Worm (Caenorhabditis elegans): Measurements from ENCODE around the gene spas-1.

DNA sequence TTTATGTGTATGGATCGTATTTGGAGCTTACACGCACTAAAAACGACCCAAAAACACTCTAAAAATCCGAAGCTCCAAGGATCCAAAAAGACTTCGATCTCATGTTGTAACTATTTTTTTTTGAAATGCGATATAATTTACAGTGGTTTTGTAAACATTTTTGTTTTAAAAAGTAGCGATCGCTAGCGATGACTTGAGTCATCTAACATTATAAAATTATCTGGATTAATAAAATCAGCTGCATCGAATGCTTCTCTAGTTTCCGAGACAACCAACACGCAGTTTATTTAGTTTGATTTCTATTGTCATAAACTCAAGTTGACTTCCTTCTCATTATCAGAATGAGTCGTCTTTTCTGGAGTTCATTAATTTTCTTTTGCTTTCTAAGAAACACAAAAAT, 43.5 kb upstream of the spas-1 start, which contains the start of gene F21C10.1:
- TF ChIP-seq snpc-4 (tag; optimal IDR thresholded peaks at IDR 0.05): no peak
- TF ChIP-seq nhr-77 (tag; optimal IDR thresholded peaks at IDR 0.05): no peak
- no peak for TF ChIP-seq ceh-28 (tag; optimal IDR thresholded peaks at IDR 0.05)
- no peak for TF ChIP-seq nhr-48 (tag; optimal IDR thresholded peaks at IDR 0.05)
- TF ChIP-seq R02D3.7 (tag; optimal IDR thresholded peaks at IDR 0.05): no peak
- no peak for TF ChIP-seq unc-130 (GFP tag; optimal IDR thresholded peaks at IDR 0.05)
- no peak for TF ChIP-seq lsy-2 (tag; optimal IDR thresholded peaks at IDR 0.05)
- no peak for TF ChIP-seq dmd-9 (GFP tag; IDR thresholded peaks at IDR 0.05)
- no peak for TF ChIP-seq nhr-76 (tag; optimal IDR thresholded peaks at IDR 0.05)
- TF ChIP-seq ceh-44 (GFP tag; IDR thresholded peaks at IDR 0.05): no peak
- TF ChIP-seq ama-1 (optimal IDR thresholded peaks at IDR 0.05): no peak

Data from whole organism, L4 larva.